Worm (Caenorhabditis elegans) whole organism, mixed stage, embryonic: Measurements from ENCODE around the gene Y4C6A.4.

Experiments used
- ceh-39 ChIP-seq: fragments of 150-350 bp; optimal IDR thresholded peaks from 2 replicates; lab custom pipeline; 2014; ENCODE audit warnings: missing biosample characterization, missing genetic modification characterization
- ces-1 ChIP-seq: fragments of 150-350 bp; optimal IDR thresholded peaks from 2 replicates; lab custom pipeline; 2014; ENCODE audit warnings: missing biosample characterization, missing genetic modification reagents, missing genetic modification characterization
- drap-1 ChIP-seq: fragments of 200-800 bp; sonication (Bioruptor generic); optimal IDR thresholded peaks from 3 replicates; lab custom pipeline; 2018; ENCODE audit warnings: mild to moderate bottlenecking, missing genetic modification characterization, missing compliant biosample characterization
- elt-3 ChIP-seq: fragments of 150-350 bp; optimal IDR thresholded peaks from 2 replicates; lab custom pipeline; 2014; ENCODE audit warnings: missing biosample characterization, missing genetic modification characterization
- lin-13 ChIP-seq: fragments of 150-350 bp; optimal IDR thresholded peaks from 2 replicates; lab custom pipeline; 2014; ENCODE audit warnings: missing biosample characterization, missing genetic modification characterization
- lsy-2 ChIP-seq: fragments of 150-350 bp; optimal IDR thresholded peaks from 2 replicates; lab custom pipeline; 2014; ENCODE audit warnings: missing biosample characterization, missing genetic modification characterization
- mep-1 ChIP-seq: fragments of 150-350 bp; optimal IDR thresholded peaks from 2 replicates; lab custom pipeline; 2017; ENCODE audit warnings: missing biosample characterization, missing genetic modification reagents, missing genetic modification characterization, inconsistent platforms
- nhr-28 ChIP-seq: fragments of 150-350 bp; optimal IDR thresholded peaks from 2 replicates; lab custom pipeline; 2014; ENCODE audit warnings: missing biosample characterization, missing genetic modification characterization
- unc-39 ChIP-seq: fragments of 150-350 bp; optimal IDR thresholded peaks from 2 replicates; lab custom pipeline; 2014; ENCODE audit warnings: missing biosample characterization, missing genetic modification characterization
- unc-62 ChIP-seq: fragments of 150-350 bp; optimal IDR thresholded peaks from 2 replicates; lab custom pipeline; 2014; ENCODE audit warnings: missing biosample characterization, missing genetic modification reagents, missing genetic modification characterization
- ztf-11 ChIP-seq: fragments of 150-350 bp; optimal IDR thresholded peaks from 2 replicates; lab custom pipeline; 2014; ENCODE audit warnings: missing biosample characterization, missing genetic modification characterization

DNA sequence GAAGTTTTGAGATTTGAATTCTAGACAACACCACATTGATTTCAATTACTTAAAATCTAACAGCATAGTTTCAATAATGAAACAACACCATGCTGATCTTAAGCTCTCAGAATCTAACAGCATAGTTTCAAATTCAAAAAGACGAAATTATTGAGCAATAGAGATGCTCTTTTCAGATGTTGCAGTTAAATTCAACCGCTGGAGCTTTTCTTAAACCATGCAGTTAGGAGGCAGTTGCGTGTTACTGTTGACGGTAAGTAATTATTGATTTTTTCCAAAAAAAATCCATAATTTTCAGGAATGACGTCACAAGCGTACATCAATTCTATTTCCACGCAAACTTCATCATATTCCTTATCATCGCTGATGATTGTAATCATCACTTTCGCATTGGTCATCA, 30.0 kb downstream of the Y4C6A.4 start, which contains the start of gene T11F8.5:
- TF ChIP-seq lsy-2 (tag; lab: Kevin White, UChicago), result no peak
- TF ChIP-seq ces-1, result no peak
- no peak for TF ChIP-seq mep-1 (tag; lab: Kevin White, UChicago)
- TF ChIP-seq ztf-11 (tag; lab: Kevin White, UChicago), result no peak
- no peak for TF ChIP-seq ceh-39 (tag; lab: Kevin White, UChicago)
- TF ChIP-seq elt-3 (tag; lab: Kevin White, UChicago), result no peak
- TF ChIP-seq unc-62 (GFP tag; lab: Kevin White, UChicago), result no peak
- TF ChIP-seq lin-13 (tag; lab: Kevin White, UChicago), result no peak
- no peak for TF ChIP-seq drap-1
- no peak for TF ChIP-seq nhr-28 (tag; lab: Kevin White, UChicago)
- TF ChIP-seq unc-39 (tag; lab: Kevin White, UChicago), result no peak
